Worm (Caenorhabditis elegans) whole organism, young adult: Measurements from ENCODE around the gene C17A2.3.

ENCODE experiments used
- B0019.2 ChIP-seq: fragments of 200-800 bp; sonication (Bioruptor generic); conservative IDR thresholded peaks from 2 replicates; pipeline ENCODE4 v1.3.6; 2022; ENCODE audit warnings: missing genetic modification reagents, missing genetic modification characterization, missing compliant biosample characterization
- B0035.1 ChIP-seq: sonication (generic microtip); optimal IDR thresholded peaks from 2 replicates; lab custom pipeline; 2016; ENCODE audit warnings: missing genetic modification characterization, mild to moderate bottlenecking, missing compliant biosample characterization, missing genotype, missing genetic modification reagents
- B0336.3 ChIP-seq: fragments of 200-800 bp; sonication (Bioruptor generic); IDR thresholded peaks from 2 replicates; pipeline ENCODE4 v1.3.6; 2022; ENCODE audit warnings: missing genetic modification characterization, missing compliant biosample characterization
- F33H1.4 ChIP-seq: fragments of 200-800 bp; sonication (Bioruptor generic); IDR thresholded peaks from 2 replicates; pipeline ENCODE4 v1.3.6; 2022; ENCODE audit warnings: missing genetic modification reagents, missing genetic modification characterization, missing compliant biosample characterization
- F39B2.1 ChIP-seq: fragments of 200-800 bp; sonication (Bioruptor generic); IDR thresholded peaks from 2 replicates; pipeline ENCODE4 v1.3.6; 2022; ENCODE audit warnings: missing genetic modification reagents, missing genetic modification characterization, missing compliant biosample characterization
- F57A8.1 ChIP-seq: fragments of 200-800 bp; sonication (Bioruptor generic); optimal IDR thresholded peaks from 2 replicates; lab custom pipeline; 2018; ENCODE audit warnings: mild to moderate bottlenecking, missing genetic modification characterization, moderate library complexity, missing compliant biosample characterization
- T07F8.4 ChIP-seq: sonication (generic microtip); optimal IDR thresholded peaks from 2 replicates; lab custom pipeline; 2016; ENCODE audit warnings: mild to moderate bottlenecking, missing genetic modification characterization, moderate library complexity, missing compliant biosample characterization
- Y53F4B.3 ChIP-seq: fragments of 200-800 bp; sonication (Bioruptor generic); IDR thresholded peaks from 2 replicates; pipeline ENCODE4 v1.3.6; 2022; ENCODE audit warnings: missing genetic modification reagents, missing genetic modification characterization, missing compliant biosample characterization
- Y56A3A.18 ChIP-seq: fragments of 200-800 bp; sonication (Bioruptor generic); IDR thresholded peaks from 2 replicates; pipeline ENCODE4 v1.3.6; 2022; ENCODE audit warnings: missing genetic modification reagents, missing genetic modification characterization, missing compliant biosample characterization
- Y67H2A.10 ChIP-seq: fragments of 200-800 bp; sonication (Bioruptor generic); conservative IDR thresholded peaks from 2 replicates; pipeline ENCODE4 v1.3.6; 2022; ENCODE audit warnings: missing genetic modification reagents, missing genetic modification characterization, missing compliant biosample characterization
- Y79H2A.3 ChIP-seq: fragments of 200-800 bp; sonication (Bioruptor generic); conservative IDR thresholded peaks from 2 replicates; pipeline ENCODE4 v1.3.6; 2022; ENCODE audit warnings: missing genetic modification reagents, missing genetic modification characterization, missing compliant biosample characterization
- akir-1 ChIP-seq: fragments of 200-800 bp; sonication (Bioruptor generic); optimal IDR thresholded peaks from 2 replicates; lab custom pipeline; 2018; ENCODE audit warnings: mild to moderate bottlenecking, missing genetic modification characterization, moderate library complexity, missing compliant biosample characterization
- aptf-2 ChIP-seq: fragments of 200-800 bp; sonication (Bioruptor generic); conservative IDR thresholded peaks from 2 replicates; pipeline ENCODE4 v1.3.6; 2022; ENCODE audit warnings: missing genetic modification reagents, missing genetic modification characterization, missing compliant biosample characterization
- cebp-2 ChIP-seq: fragments of 200-800 bp; sonication (Bioruptor generic); IDR thresholded peaks from 2 replicates; pipeline ENCODE4 v1.3.6; 2022; ENCODE audit warnings: missing genetic modification characterization, missing compliant biosample characterization
- ceh-40 ChIP-seq: fragments of 200-800 bp; sonication (Bioruptor generic); IDR thresholded peaks from 2 replicates; pipeline ENCODE4 v1.3.6; 2022; ENCODE audit warnings: missing genetic modification characterization, missing compliant biosample characterization
- ceh-79 ChIP-seq: sonication (generic microtip); optimal IDR thresholded peaks from 2 replicates; lab custom pipeline; 2017; ENCODE audit warnings: mild to moderate bottlenecking, missing genetic modification characterization, missing compliant biosample characterization
- chd-7 ChIP-seq: sonication (generic microtip); optimal IDR thresholded peaks from 2 replicates; lab custom pipeline; 2016; ENCODE audit warnings: mild to moderate bottlenecking, missing genetic modification characterization, moderate library complexity, missing compliant biosample characterization
- efl-1 ChIP-seq: fragments of 150-350 bp; optimal IDR thresholded peaks from 2 replicates; lab custom pipeline; 2014; ENCODE audit warnings: missing biosample characterization, missing genetic modification reagents, missing genetic modification characterization
- fkh-3 ChIP-seq: sonication (generic microtip); optimal IDR thresholded peaks from 2 replicates; lab custom pipeline; 2016; ENCODE audit warnings: mild to moderate bottlenecking, missing genetic modification characterization, missing compliant biosample characterization
- hmg-20 ChIP-seq: fragments of 200-800 bp; sonication (Bioruptor generic); IDR thresholded peaks from 2 replicates; pipeline ENCODE4 v1.3.6; 2022; ENCODE audit warnings: missing genetic modification reagents, missing genetic modification characterization, missing compliant biosample characterization
- let-526 ChIP-seq: fragments of 200-800 bp; sonication (Bioruptor generic); IDR thresholded peaks from 2 replicates; pipeline ENCODE4 v1.3.6; 2022; ENCODE audit warnings: missing genetic modification reagents, missing genetic modification characterization, missing compliant biosample characterization
- lin-35 ChIP-seq, 3 experiments: fragments of 150-350 bp in 2 of 3; sonication (generic microtip) in 1 of 3; optimal IDR thresholded peaks; 2 replicates each; lab custom pipeline; 2014 to 2018; ENCODE audit warnings: missing biosample characterization in 3 of 3, missing genetic modification characterization in 3 of 3, missing genetic modification reagents in 3 of 3
- lin-54 ChIP-seq: fragments of 200-800 bp; sonication (Bioruptor generic); optimal IDR thresholded peaks from 2 replicates; lab custom pipeline; 2018; ENCODE audit warnings: mild to moderate bottlenecking, missing genetic modification characterization, missing compliant biosample characterization
- lir-1 ChIP-seq: fragments of 200-800 bp; sonication (Bioruptor generic); conservative IDR thresholded peaks from 2 replicates; pipeline ENCODE4 v1.3.6; 2022; ENCODE audit warnings: missing genetic modification reagents, missing genetic modification characterization, missing compliant biosample characterization
- madf-8 ChIP-seq: fragments of 200-800 bp; sonication (Bioruptor generic); conservative IDR thresholded peaks from 2 replicates; pipeline ENCODE4 v1.3.6; 2022; ENCODE audit warnings: missing genetic modification reagents, missing genetic modification characterization, missing compliant biosample characterization
- nfyb-1 ChIP-seq: fragments of 200-800 bp; sonication (Bioruptor generic); IDR thresholded peaks from 2 replicates; pipeline ENCODE4 v1.3.6; 2022; ENCODE audit warnings: missing genetic modification reagents, missing genetic modification characterization, missing compliant biosample characterization
- nhr-179 ChIP-seq: sonication (generic microtip); optimal IDR thresholded peaks from 2 replicates; lab custom pipeline; 2016; ENCODE audit warnings: mild to moderate bottlenecking, missing genetic modification characterization, missing compliant biosample characterization
- pha-4 ChIP-seq: fragments of 150-350 bp; sonication (generic microtip); optimal IDR thresholded peaks from 2 replicates; lab custom pipeline; 2014; ENCODE audit warnings: missing biosample characterization, missing genetic modification reagents, missing genetic modification characterization
- repo-1 ChIP-seq: sonication (generic microtip); optimal IDR thresholded peaks from 2 replicates; lab custom pipeline; 2017; ENCODE audit warnings: mild to moderate bottlenecking, missing genetic modification characterization, missing compliant biosample characterization
- snpc-1.1 ChIP-seq: sonication (generic microtip); optimal IDR thresholded peaks from 2 replicates; lab custom pipeline; 2017; ENCODE audit warnings: missing genetic modification characterization, mild to moderate bottlenecking, missing compliant biosample characterization, antibody characterized with exemption, moderate library complexity, missing genotype, missing genetic modification reagents; ENCODE audit not compliant: insufficient read depth
- snpc-3.4 ChIP-seq: sonication (generic microtip); optimal IDR thresholded peaks from 2 replicates; lab custom pipeline; 2017; ENCODE audit warnings: missing genetic modification characterization, mild to moderate bottlenecking, missing compliant biosample characterization, antibody characterized with exemption, moderate library complexity, missing genotype, missing genetic modification reagents
- snpc-4 ChIP-seq, 5 experiments: fragments of 150-350 bp in 1 of 5; sonication (generic microtip) in 4 of 5; optimal IDR thresholded peaks; 2 replicates each; lab custom pipeline; 2014 to 2018; ENCODE audit warnings: missing genetic modification characterization in 5 of 5, missing biosample characterization in 3 of 5, antibody characterized with exemption in 2 of 5, mild to moderate bottlenecking in 2 of 5, missing compliant biosample characterization in 2 of 5, missing genotype in 2 of 5, moderate library complexity in 2 of 5, missing genetic modification reagents in 1 of 5
- tbp1 ChIP-seq: fragments of 200-800 bp; sonication (Bioruptor generic); optimal IDR thresholded peaks from 2 replicates; lab custom pipeline; 2018; ENCODE audit warnings: mild to moderate bottlenecking, missing genetic modification characterization, missing compliant biosample characterization
- tlf-1 ChIP-seq: fragments of 200-800 bp; sonication (Bioruptor generic); optimal IDR thresholded peaks from 2 replicates; lab custom pipeline; 2018; ENCODE audit warnings: mild to moderate bottlenecking, missing genetic modification characterization, missing compliant biosample characterization
- unc-62 ChIP-seq: fragments of 150-350 bp; optimal IDR thresholded peaks from 2 replicates; lab custom pipeline; 2014; ENCODE audit warnings: missing biosample characterization, missing genetic modification reagents, missing genetic modification characterization
- ztf-26 ChIP-seq: sonication (generic microtip); optimal IDR thresholded peaks from 2 replicates; lab custom pipeline; 2017; ENCODE audit warnings: missing genetic modification characterization, missing compliant biosample characterization
- ztf-6 ChIP-seq: fragments of 200-800 bp; sonication (Bioruptor generic); IDR thresholded peaks from 2 replicates; pipeline ENCODE4 v1.3.6; 2022; ENCODE audit warnings: missing genetic modification reagents, missing genetic modification characterization, missing compliant biosample characterization

Gene C17A2.3

ce11 chrII:3846028-3846427, 2.6 kb downstream of the C17A2.3 start, which contains the start of gene C17A2.2:
C17A2.2 (plus strand) TSS chrII:3846328.
- TF ChIP-seq hmg-20 (GFP tag; lab: Robert Waterston, UW) (no peak), snpc-1.1 (no peak), B0336.3 (GFP tag; lab: Robert Waterston, UW) (no peak), B0019.2 (GFP tag; lab: Robert Waterston, UW) (no peak), Y67H2A.10 (GFP tag; lab: Robert Waterston, UW) (no peak), tlf-1 (no peak), B0035.1 (tag; lab: Kevin White, UChicago) (no peak), ztf-6 (GFP tag; lab: Robert Waterston, UW) (no peak), madf-8 (GFP tag; lab: Robert Waterston, UW) (no peak), nfyb-1 (GFP tag; lab: Robert Waterston, UW) (no peak), F33H1.4 (GFP tag; lab: Robert Waterston, UW) (no peak), fkh-3 (tag; lab: Kevin White, UChicago) (no peak)

- TF ChIP-seq let-526 (GFP tag; lab: Robert Waterston, UW): no peak
- no peak for TF ChIP-seq B0035.1 (tag; lab: Kevin White, UChicago)
- TF ChIP-seq F39B2.1 (GFP tag; lab: Robert Waterston, UW): no peak
- no peak for TF ChIP-seq ceh-40 (GFP tag; lab: Robert Waterston, UW)
- no peak for TF ChIP-seq unc-62
- no peak for TF ChIP-seq ztf-26 (tag; lab: Kevin White, UChicago)
- no peak for TF ChIP-seq chd-7 (tag; lab: Kevin White, UChicago)
- no peak for TF ChIP-seq lin-35 (GFP tag; optimal IDR thresholded peaks at IDR 0.05; lab: Kevin White, UChicago)
- TF ChIP-seq repo-1 (tag; lab: Kevin White, UChicago): no peak
Observed at ce11 chrII:3850655-3851054, 7.2 kb downstream of the C17A2.3 start, which contains the start of gene nhr-72. nhr-72 (minus strand) TSS chrII:3850755.

- TF ChIP-seq tbp1 (GFP tag; lab: Kevin White, UChicago): no peak
- no peak for TF ChIP-seq akir-1 (GFP tag; lab: Kevin White, UChicago)
- no peak for TF ChIP-seq efl-1
- no peak for TF ChIP-seq ceh-79
- no peak for TF ChIP-seq pha-4
- no peak for TF ChIP-seq F57A8.1
- no peak for TF ChIP-seq nhr-179
- TF ChIP-seq Y67H2A.10 (GFP tag; lab: Robert Waterston, UW): no peak
- TF ChIP-seq aptf-2 (GFP tag; lab: Robert Waterston, UW): no peak
- TF ChIP-seq snpc-3.4 (tag; lab: Kevin White, UChicago): no peak
- TF ChIP-seq lin-54 (GFP tag; lab: Kevin White, UChicago): no peak
- TF ChIP-seq T07F8.4 (tag; lab: Kevin White, UChicago): no peak
- no peak for TF ChIP-seq cebp-2 (GFP tag; lab: Robert Waterston, UW)
- TF ChIP-seq nfyb-1 (GFP tag; lab: Robert Waterston, UW): no peak
- TF ChIP-seq snpc-4 (GFP tag; optimal IDR thresholded peaks at IDR 0.05; lab: Kevin White, UChicago): no peak
- TF ChIP-seq snpc-4 (tag; optimal IDR thresholded peaks at IDR 0.05; lab: Kevin White, UChicago): no peak
- TF ChIP-seq Y56A3A.18 (GFP tag; lab: Robert Waterston, UW): no peak
- TF ChIP-seq lir-1: no peak
- no peak for TF ChIP-seq Y79H2A.3 (GFP tag; lab: Robert Waterston, UW)
- no peak for TF ChIP-seq Y53F4B.3 (GFP tag; lab: Robert Waterston, UW)
- TF ChIP-seq madf-8 (GFP tag; lab: Robert Waterston, UW): no peak
Observed at ce11 chrII:3852654-3853053, 9.2 kb downstream of the C17A2.3 start, which contains the start of gene nhr-257. nhr-257 (plus strand) TSS chrII:3852954.
